Fruit fly (Drosophila melanogaster) whole organism, prepupa: Measurements from ENCODE around the gene CG44004.

Experiments
- CG10631 ChIP-seq: fragments of 200-800 bp; sonication (Bioruptor generic); optimal IDR thresholded peaks from 2 replicates; lab custom pipeline; 2016; ENCODE audit warnings: missing biosample characterization, missing genetic modification characterization
- CG10669 ChIP-seq: fragments of 200-800 bp; sonication (Bioruptor generic); optimal IDR thresholded peaks from 3 replicates; lab custom pipeline; 2018; ENCODE audit warnings: missing biosample characterization, mild to moderate bottlenecking, missing genetic modification characterization, moderate library complexity
- CG11294 ChIP-seq: fragments of 200-800 bp; sonication (Bioruptor generic); IDR thresholded peaks from 2 replicates; pipeline ENCODE4 v1.3.6; 2022; ENCODE audit warnings: missing biosample characterization, missing genetic modification characterization
- CG11902 ChIP-seq: fragments of 200-800 bp; sonication (Bioruptor generic); optimal IDR thresholded peaks from 3 replicates; lab custom pipeline; 2016; ENCODE audit warnings: missing biosample characterization, missing genetic modification characterization
- CG1621 ChIP-seq: fragments of 200-800 bp; sonication (Bioruptor generic); optimal IDR thresholded peaks from 3 replicates; lab custom pipeline; 2018; ENCODE audit warnings: missing biosample characterization, mild to moderate bottlenecking, missing genetic modification characterization
- CG16779 ChIP-seq: fragments of 200-800 bp; sonication (Bioruptor generic); optimal IDR thresholded peaks from 3 replicates; lab custom pipeline; 2017; ENCODE audit warnings: missing biosample characterization, mild to moderate bottlenecking, missing genetic modification characterization
- CG31627 ChIP-seq: fragments of 200-800 bp; sonication (Bioruptor generic); optimal IDR thresholded peaks from 3 replicates; lab custom pipeline; 2016; ENCODE audit warnings: missing biosample characterization, missing genetic modification characterization
- CG34406 ChIP-seq: fragments of 200-800 bp; sonication (Bioruptor generic); optimal IDR thresholded peaks from 3 replicates; lab custom pipeline; 2016; ENCODE audit warnings: missing biosample characterization, missing genetic modification characterization
- CG3919 ChIP-seq: fragments of 200-800 bp; sonication (Bioruptor generic); optimal IDR thresholded peaks from 3 replicates; lab custom pipeline; 2016; ENCODE audit warnings: missing biosample characterization, missing genetic modification characterization
- CG6163 ChIP-seq: fragments of 200-800 bp; sonication (Bioruptor generic); IDR thresholded peaks from 3 replicates; pipeline ENCODE4 v1.3.6; 2022; ENCODE audit warnings: missing biosample characterization, missing genetic modification characterization
- CG6792 ChIP-seq: fragments of 200-800 bp; sonication (Bioruptor generic); optimal IDR thresholded peaks from 3 replicates; lab custom pipeline; 2016; ENCODE audit warnings: missing biosample characterization, missing genetic modification characterization
- CG6808 ChIP-seq: fragments of 200-800 bp; sonication (Bioruptor generic); optimal IDR thresholded peaks from 3 replicates; lab custom pipeline; 2017; ENCODE audit warnings: missing biosample characterization, missing genetic modification characterization, mild to moderate bottlenecking, moderate library complexity, missing genetic modification reagents
- CG8119 ChIP-seq: fragments of 200-800 bp; sonication (Bioruptor generic); IDR thresholded peaks from 3 replicates; pipeline ENCODE4 v1.3.6; 2022; ENCODE audit warnings: missing biosample characterization, missing genetic modification characterization
- CG8319 ChIP-seq: fragments of 200-800 bp; sonication (Bioruptor generic); optimal IDR thresholded peaks from 3 replicates; lab custom pipeline; 2016; ENCODE audit warnings: missing biosample characterization, missing genetic modification characterization
- Eip75B ChIP-seq: fragments of 200-800 bp; sonication (Bioruptor generic); optimal IDR thresholded peaks from 3 replicates; lab custom pipeline; 2016; ENCODE audit warnings: missing biosample characterization, missing genetic modification characterization
- Eip78C ChIP-seq: fragments of 200-800 bp; sonication (Bioruptor generic); peaks from one replicate; lab custom pipeline; 2016; ENCODE audit warnings: missing biosample characterization, missing genetic modification characterization
- Eip93F ChIP-seq: fragments of 200-800 bp; sonication (Bioruptor generic); optimal IDR thresholded peaks from 2 replicates; lab custom pipeline; 2016; ENCODE audit warnings: missing biosample characterization, mild to moderate bottlenecking, missing genetic modification characterization
- Ets21C ChIP-seq: fragments of 200-800 bp; sonication (Bioruptor generic); optimal IDR thresholded peaks from 3 replicates; lab custom pipeline; 2016; ENCODE audit warnings: missing biosample characterization, missing genetic modification characterization
- Gug ChIP-seq: fragments of 200-800 bp; sonication (Bioruptor generic); IDR thresholded peaks from 2 replicates; pipeline ENCODE4 v1.3.6; 2022; ENCODE audit warnings: missing biosample characterization, missing genetic modification characterization
- Hr38 ChIP-seq: sonication (Bioruptor generic); optimal IDR thresholded peaks from 2 replicates; lab custom pipeline; 2016; ENCODE audit warnings: missing biosample characterization, missing genetic modification characterization
- Hr39 ChIP-seq: fragments of 200-800 bp; sonication (Bioruptor generic); optimal IDR thresholded peaks from 2 replicates; lab custom pipeline; 2016; ENCODE audit warnings: missing biosample characterization, missing genetic modification characterization
- Hr4 ChIP-seq: fragments of 200-800 bp; sonication (Bioruptor generic); optimal IDR thresholded peaks from 3 replicates; lab custom pipeline; 2016; ENCODE audit warnings: missing biosample characterization, missing genetic modification characterization
- Met ChIP-seq: fragments of 200-800 bp; sonication (Bioruptor generic); optimal IDR thresholded peaks from 3 replicates; lab custom pipeline; 2016; ENCODE audit warnings: missing biosample characterization, missing genetic modification characterization
- OdsH ChIP-seq: fragments of 200-800 bp; sonication (Bioruptor generic); optimal IDR thresholded peaks from 3 replicates; lab custom pipeline; 2016; ENCODE audit warnings: missing biosample characterization, missing genetic modification characterization
- Smox ChIP-seq: fragments of 200-800 bp; sonication (Bioruptor generic); optimal IDR thresholded peaks from 3 replicates; lab custom pipeline; 2016; ENCODE audit warnings: missing biosample characterization, missing genetic modification characterization
- Sox102F ChIP-seq: fragments of 200-800 bp; sonication (Bioruptor generic); optimal IDR thresholded peaks from 2 replicates; lab custom pipeline; 2016; ENCODE audit warnings: missing biosample characterization, mild to moderate bottlenecking, missing genetic modification characterization
- Sox15 ChIP-seq: fragments of 200-800 bp; sonication (Bioruptor generic); optimal IDR thresholded peaks from 3 replicates; lab custom pipeline; 2016; ENCODE audit warnings: missing biosample characterization, missing genetic modification characterization
- achi ChIP-seq: fragments of 200-800 bp; sonication (Bioruptor generic); optimal IDR thresholded peaks from 3 replicates; lab custom pipeline; 2016; ENCODE audit warnings: missing biosample characterization, missing genetic modification characterization
- acj6 ChIP-seq: fragments of 200-800 bp; sonication (Bioruptor generic); optimal IDR thresholded peaks from 3 replicates; lab custom pipeline; 2016; ENCODE audit warnings: missing biosample characterization, missing genetic modification characterization
- cyc ChIP-seq: fragments of 200-800 bp; sonication (Bioruptor generic); optimal IDR thresholded peaks from 3 replicates; lab custom pipeline; 2016; ENCODE audit warnings: missing biosample characterization, missing genetic modification characterization
- dac ChIP-seq: fragments of 200-800 bp; sonication (Bioruptor generic); optimal IDR thresholded peaks from 2 replicates; lab custom pipeline; 2017; ENCODE audit warnings: missing biosample characterization, mild to moderate bottlenecking, missing genetic modification characterization
- eg ChIP-seq: fragments of 200-800 bp; sonication (Bioruptor generic); IDR thresholded peaks from 3 replicates; pipeline ENCODE4 v1.3.6; 2022; ENCODE audit warnings: missing biosample characterization, missing genetic modification characterization
- esn ChIP-seq: fragments of 200-800 bp; sonication (Bioruptor generic); optimal IDR thresholded peaks from 2 replicates; lab custom pipeline; 2016; ENCODE audit warnings: missing biosample characterization, mild to moderate bottlenecking, missing genetic modification characterization, moderate library complexity
- fd59A ChIP-seq: fragments of 200-800 bp; sonication (Bioruptor generic); optimal IDR thresholded peaks from 2 replicates; lab custom pipeline; 2017; ENCODE audit warnings: missing biosample characterization, mild to moderate bottlenecking, missing genetic modification characterization, missing genetic modification reagents
- fd85E ChIP-seq: fragments of 200-800 bp; sonication (Bioruptor generic); optimal IDR thresholded peaks from 3 replicates; lab custom pipeline; 2016; ENCODE audit warnings: missing biosample characterization, missing genetic modification characterization
- fkh ChIP-seq: fragments of 200-800 bp; sonication (Bioruptor generic); optimal IDR thresholded peaks from 3 replicates; lab custom pipeline; 2017; ENCODE audit warnings: missing biosample characterization, mild to moderate bottlenecking, missing genetic modification characterization, moderate library complexity
- lz ChIP-seq: fragments of 200-800 bp; sonication (Bioruptor generic); optimal IDR thresholded peaks from 3 replicates; lab custom pipeline; 2016; ENCODE audit warnings: missing biosample characterization, missing genetic modification characterization
- net ChIP-seq: fragments of 200-800 bp; sonication (Bioruptor generic); optimal IDR thresholded peaks from 3 replicates; lab custom pipeline; 2016; ENCODE audit warnings: missing biosample characterization, missing genetic modification characterization
- pdm3 ChIP-seq: fragments of 200-800 bp; sonication (Bioruptor generic); optimal IDR thresholded peaks from 3 replicates; lab custom pipeline; 2016; ENCODE audit warnings: missing biosample characterization, missing genetic modification characterization
- salr ChIP-seq, 2 experiments: fragments of 200-800 bp; sonication (Bioruptor generic); optimal IDR thresholded peaks; 3 replicates each; lab custom pipeline; 2016 to 2018; ENCODE audit warnings: missing biosample characterization in 2 of 2, missing genetic modification characterization in 2 of 2, mild to moderate bottlenecking in 1 of 2
- spab ChIP-seq: fragments of 200-800 bp; sonication (Bioruptor generic); optimal IDR thresholded peaks from 2 replicates; lab custom pipeline; 2017; ENCODE audit warnings: missing biosample characterization, mild to moderate bottlenecking, missing genetic modification characterization, missing genetic modification reagents
- ss ChIP-seq, 2 experiments: fragments of 200-800 bp; sonication (Bioruptor generic); optimal IDR thresholded peaks; 2 replicates in 1 of 2; 3 replicates in 1 of 2; lab custom pipeline; 2017 to 2018; ENCODE audit warnings: mild to moderate bottlenecking in 2 of 2, missing biosample characterization in 2 of 2, missing genetic modification characterization in 2 of 2, moderate library complexity in 1 of 2
- svp ChIP-seq: fragments of 200-800 bp; sonication (Bioruptor generic); peaks from one replicate; lab custom pipeline; 2016; ENCODE audit warnings: missing biosample characterization, missing genetic modification characterization
- topi ChIP-seq: fragments of 200-800 bp; sonication (Bioruptor generic); optimal IDR thresholded peaks from 3 replicates; lab custom pipeline; 2016; ENCODE audit warnings: missing biosample characterization, missing genetic modification characterization

Gene CG44004

DNA sequence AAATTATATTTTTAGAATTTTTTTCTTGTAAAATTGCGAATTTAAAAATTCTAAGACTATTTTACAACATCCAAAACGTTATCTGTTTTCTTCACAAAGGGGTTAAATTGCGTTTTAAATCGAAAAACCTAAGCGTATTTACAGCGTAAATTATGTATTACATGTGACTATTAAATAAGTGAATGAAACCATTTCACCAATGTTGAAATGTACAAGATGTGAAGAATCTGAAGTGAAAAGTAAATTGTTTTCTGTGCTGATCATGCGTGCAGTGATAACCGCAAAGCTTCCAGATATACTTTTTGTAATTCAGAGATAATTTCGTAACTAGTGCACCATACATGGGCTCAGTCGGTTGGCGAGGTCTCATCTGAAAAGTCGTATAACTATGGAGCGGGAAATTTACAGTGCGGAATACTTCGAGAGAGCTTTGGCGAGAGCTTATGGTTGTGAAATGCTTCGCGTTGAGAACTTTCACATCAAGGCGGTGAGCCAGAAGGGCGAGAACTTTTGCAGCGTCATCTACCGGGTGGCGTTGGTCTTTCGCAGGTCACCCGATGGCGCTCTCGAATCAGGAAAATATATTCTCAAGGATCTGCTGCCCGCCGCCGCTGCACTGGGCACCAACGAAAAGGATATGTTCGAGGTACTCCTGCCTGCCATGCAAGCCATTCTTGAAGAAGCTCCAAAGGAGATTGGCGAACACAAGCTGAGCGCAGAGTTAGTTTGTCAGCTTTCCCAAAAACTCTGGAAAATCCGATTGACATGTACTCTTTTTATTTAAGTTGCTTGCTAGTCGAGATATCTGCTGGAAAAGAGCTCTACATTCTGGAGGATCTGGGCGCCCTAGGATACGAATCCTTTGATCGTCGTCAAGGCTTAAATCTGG, 40.6 kb upstream of the CG44004 start (continued):
- TF ChIP-seq Eip75B (GFP tag; lab: Kevin White, UChicago) (peak; percentile 32), Eip93F (GFP tag; lab: Kevin White, UChicago) (no peak), lz (peak; percentile 45), CG11294 (GFP tag; lab: Robert Waterston, UW) (no peak), CG16779 (tag; lab: Kevin White, UChicago) (no peak), CG11902 (GFP tag; lab: Kevin White, UChicago) (peak; percentile 8), CG8319 (no peak), CG1621 (tag; lab: Kevin White, UChicago) (no peak), CG6163 (GFP tag; lab: Robert Waterston, UW) (peak; percentile 62; the same call in 1 of the 3 replicates), achi (GFP tag; lab: Kevin White, UChicago) (peak; percentile 61), svp (GFP tag; lab: Kevin White, UChicago) (peak; percentile 90), Eip78C (GFP tag; lab: Kevin White, UChicago) (peak; percentile 79), cyc (GFP tag; lab: Kevin White, UChicago) (peak; percentile 44), ss (GFP tag; optimal IDR thresholded peaks at IDR 0.05; lab: Kevin White, UChicago) (peak in 1 of 2 experiments; percentile 41), CG6792 (GFP tag; lab: Kevin White, UChicago) (peak; percentile 55), CG3919 (GFP tag; lab: Kevin White, UChicago) (peak; percentile 68), CG10669 (peak; percentile 63), eg (GFP tag; lab: Robert Waterston, UW) (peak; percentile 46), Hr39 (GFP tag; lab: Kevin White, UChicago) (no peak), Gug (GFP tag; lab: Robert Waterston, UW) (no peak; the same call in 1 of the 2 replicates), Sox102F (GFP tag; lab: Kevin White, UChicago) (no peak), salr (GFP tag; optimal IDR thresholded peaks at IDR 0.05; lab: Kevin White, UChicago) (peak in 1 of 2 experiments; percentile 4), fkh (GFP tag; lab: Kevin White, UChicago) (no peak)

- peak; percentile 40 for TF ChIP-seq fkh (GFP tag; lab: Kevin White, UChicago)
- no peak for TF ChIP-seq esn (GFP tag; lab: Kevin White, UChicago)
Measured at dm6 chr3L:18112669-18113068, 39.0 kb upstream of the CG44004 start, which contains the start of the genes CG32195 and CG7341. Gene CG32195 (plus strand): TSS chr3L:18112959. Gene CG7341 (plus strand): TSS chr3L:18112959.

dm6 chr3L:18109459-18109863, 35.8 kb upstream of the CG44004 start, which contains the start of the genes Polr3D and mus304:
Gene Polr3D (minus strand): TSS chr3L:18109574.
Gene mus304 (plus strand): TSS chr3L:18109814.
- TF ChIP-seq fd59A (GFP tag; lab: Kevin White, UChicago) (no peak), Smox (GFP tag; lab: Kevin White, UChicago) (no peak), CG6808 (GFP tag; lab: Kevin White, UChicago) (no peak), fd85E (GFP tag; lab: Kevin White, UChicago) (no peak), CG16779 (tag; lab: Kevin White, UChicago) (no peak), salr (GFP tag; optimal IDR thresholded peaks at IDR 0.05; lab: Kevin White, UChicago) (no peak), CG11902 (GFP tag; lab: Kevin White, UChicago) (no peak), CG10669 (no peak), ss (GFP tag; optimal IDR thresholded peaks at IDR 0.05; lab: Kevin White, UChicago) (no peak), achi (GFP tag; lab: Kevin White, UChicago) (no peak), Gug (GFP tag; lab: Robert Waterston, UW) (no peak), Hr4 (peak; percentile 3), pdm3 (GFP tag; lab: Kevin White, UChicago) (no peak), OdsH (GFP tag; lab: Kevin White, UChicago) (no peak), CG6163 (GFP tag; lab: Robert Waterston, UW) (no peak), CG10631 (peak; percentile 20), dac (GFP tag; lab: Kevin White, UChicago) (no peak), Met (GFP tag; lab: Kevin White, UChicago) (no peak), Sox15 (GFP tag; lab: Kevin White, UChicago) (no peak), spab (GFP tag; lab: Kevin White, UChicago) (no peak), CG8119 (GFP tag; lab: Robert Waterston, UW) (no peak), Eip75B (GFP tag; lab: Kevin White, UChicago) (peak; percentile 15), acj6 (no peak), CG31627 (GFP tag; lab: Kevin White, UChicago) (peak; percentile 6), lz (peak; percentile 49), Eip78C (GFP tag; lab: Kevin White, UChicago) (peak; percentile 56), CG34406 (GFP tag; lab: Kevin White, UChicago) (no peak), Ets21C (GFP tag; lab: Kevin White, UChicago) (no peak), topi (GFP tag; lab: Kevin White, UChicago) (no peak), CG6792 (GFP tag; lab: Kevin White, UChicago) (no peak), eg (GFP tag; lab: Robert Waterston, UW) (no peak), Hr38 (GFP tag; lab: Kevin White, UChicago) (no peak), net (GFP tag; lab: Kevin White, UChicago) (no peak)
